Worm (Caenorhabditis elegans): ENCODE measurements around the gene ugt-5.

The ugt-5 gene

ce11 chrV:12819792-12820453 lies 27.2 kb upstream of the ugt-5 start, which contains the start of the genes ZC443.4 and ugt-18:
TSS of gene ZC443.4 (minus strand) at chrV:12819886.
TSS of gene ugt-18 (plus strand) at chrV:12820260.
- peak; percentile 31 for TF ChIP-seq elt-2 (tag; optimal IDR thresholded peaks at IDR 0.05)
- TF ChIP-seq hmg-11 (tag; optimal IDR thresholded peaks at IDR 0.05): no peak
- TF ChIP-seq pqm-1 (tag; optimal IDR thresholded peaks at IDR 0.05): peak; percentile 68
- TF ChIP-seq jun-1 (tag; optimal IDR thresholded peaks at IDR 0.05): peak; percentile 65

ce11 chrV:12819155-12819554 lies 26.4 kb upstream of the ugt-5 start:
- TF ChIP-seq ceh-9 (tag; optimal IDR thresholded peaks at IDR 0.05): no peak
- peak; percentile 21 for TF ChIP-seq lin-15B (tag; optimal IDR thresholded peaks at IDR 0.05)
- peak; percentile 73 for TF ChIP-seq nfya-1 (tag; optimal IDR thresholded peaks at IDR 0.05; ENCODE audit: insufficient read depth)
- no peak for TF ChIP-seq eor-1 (tag; optimal IDR thresholded peaks at IDR 0.05)
- TF ChIP-seq nhr-23 (tag; optimal IDR thresholded peaks at IDR 0.05): no peak
- peak; percentile 24 for TF ChIP-seq ama-1 (optimal IDR thresholded peaks at IDR 0.05)
- peak; percentile 36 for TF ChIP-seq mdl-1 (tag; optimal IDR thresholded peaks at IDR 0.05)
- TF ChIP-seq tbx-2 (tag; optimal IDR thresholded peaks at IDR 0.05): no peak
- TF ChIP-seq nhr-77 (tag; optimal IDR thresholded peaks at IDR 0.05): no peak
- peak; percentile 84 for TF ChIP-seq lin-39 (tag; optimal IDR thresholded peaks at IDR 0.05)
- TF ChIP-seq fkh-10 (GFP tag; optimal IDR thresholded peaks at IDR 0.05): peak; percentile 25

ce11 chrV:12818486-12818885 lies 25.7 kb upstream of the ugt-5 start:
- no peak for TF ChIP-seq unc-62 (GFP tag; optimal IDR thresholded peaks at IDR 0.05)
- no peak for TF ChIP-seq nhr-76 (tag; optimal IDR thresholded peaks at IDR 0.05)

- no peak for TF ChIP-seq fos-1 (tag; optimal IDR thresholded peaks at IDR 0.05)
- TF ChIP-seq nhr-23 (tag; optimal IDR thresholded peaks at IDR 0.05): peak; percentile 53
Measured at ce11 chrV:12816672-12817071, 23.9 kb upstream of the ugt-5 start.

- TF ChIP-seq ceh-82 (tag; optimal IDR thresholded peaks at IDR 0.05) (no peak), pqm-1 (tag; optimal IDR thresholded peaks at IDR 0.05) (peak; percentile 33), pha-4 (tag; optimal IDR thresholded peaks at IDR 0.05) (peak; percentile 89)
Measured at ce11 chrV:12815386-12815785, 22.6 kb upstream of the ugt-5 start.

- TF ChIP-seq tbx-2 (tag; optimal IDR thresholded peaks at IDR 0.05) (peak; percentile 50), nhr-67 (tag; optimal IDR thresholded peaks at IDR 0.05) (no peak), ceh-16 (tag; optimal IDR thresholded peaks at IDR 0.05) (no peak), nhr-28 (tag; optimal IDR thresholded peaks at IDR 0.05) (no peak), jun-1 (tag; optimal IDR thresholded peaks at IDR 0.05) (no peak), nfya-1 (tag; optimal IDR thresholded peaks at IDR 0.05; ENCODE audit: insufficient read depth) (peak; percentile 80), ztf-4 (tag; optimal IDR thresholded peaks at IDR 0.05) (no peak), egl-5 (tag; optimal IDR thresholded peaks at IDR 0.05) (no peak), nhr-12 (tag; optimal IDR thresholded peaks at IDR 0.05) (no peak), unc-39 (tag; optimal IDR thresholded peaks at IDR 0.05) (no peak), elt-3 (tag; optimal IDR thresholded peaks at IDR 0.05) (no peak), sea-2 (GFP tag; optimal IDR thresholded peaks at IDR 0.05) (no peak), lsy-12 (tag; optimal IDR thresholded peaks at IDR 0.05) (peak; percentile 14), snpc-4 (tag; optimal IDR thresholded peaks at IDR 0.05) (peak; percentile 71), hmg-11 (tag; optimal IDR thresholded peaks at IDR 0.05) (peak; percentile 81), nhr-237 (tag; optimal IDR thresholded peaks at IDR 0.05) (no peak), pqm-1 (tag; optimal IDR thresholded peaks at IDR 0.05) (no peak), eor-1 (tag; optimal IDR thresholded peaks at IDR 0.05) (no peak), fkh-10 (GFP tag; optimal IDR thresholded peaks at IDR 0.05) (peak; percentile 60), aly-2 (tag; optimal IDR thresholded peaks at IDR 0.05) (no peak), nhr-11 (tag; optimal IDR thresholded peaks at IDR 0.05) (peak; percentile 13), nhr-25 (tag; optimal IDR thresholded peaks at IDR 0.05) (no peak), lin-15B (tag; optimal IDR thresholded peaks at IDR 0.05) (peak; percentile 37), fos-1 (tag; optimal IDR thresholded peaks at IDR 0.05) (no peak), nhr-23 (tag; optimal IDR thresholded peaks at IDR 0.05) (peak; percentile 17), egl-27 (tag; optimal IDR thresholded peaks at IDR 0.05) (no peak), skn-1 (tag; optimal IDR thresholded peaks at IDR 0.05) (peak; percentile 12), elt-2 (tag; optimal IDR thresholded peaks at IDR 0.05) (no peak), ceh-28 (tag; optimal IDR thresholded peaks at IDR 0.05) (peak; percentile 38), ZK546.5 (tag; optimal IDR thresholded peaks at IDR 0.05) (no peak), ama-1 (optimal IDR thresholded peaks at IDR 0.05) (no peak), ztf-11 (tag; optimal IDR thresholded peaks at IDR 0.05) (no peak), zag-1 (tag; optimal IDR thresholded peaks at IDR 0.05) (no peak), pha-4 (tag; optimal IDR thresholded peaks at IDR 0.05) (peak; percentile 75), fkh-2 (tag; optimal IDR thresholded peaks at IDR 0.05) (peak; percentile 32), unc-62 (GFP tag; optimal IDR thresholded peaks at IDR 0.05) (no peak)
Measured at ce11 chrV:12814481-12814882, 21.7 kb upstream of the ugt-5 start.

Data from whole organism, L3 larva.